Worm (Caenorhabditis elegans) whole organism, L2 larva: ENCODE data around the gene K07H8.5.

ENCODE experiments used
- C34F6.9 ChIP-seq: fragments of 150-350 bp; optimal IDR thresholded peaks from 2 replicates; lab custom pipeline; 2014; ENCODE audit warnings: missing biosample characterization, missing genetic modification characterization
- F13H6.1 ChIP-seq: sonication (generic microtip); optimal IDR thresholded peaks from 2 replicates; lab custom pipeline; 2016; ENCODE audit warnings: missing genetic modification characterization, missing compliant biosample characterization
- R02D3.7 ChIP-seq: fragments of 150-350 bp; optimal IDR thresholded peaks from 2 replicates; lab custom pipeline; 2014; ENCODE audit warnings: missing biosample characterization, missing genetic modification characterization
- ZK546.5 ChIP-seq: sonication (generic microtip); optimal IDR thresholded peaks from 2 replicates; lab custom pipeline; 2017; ENCODE audit warnings: missing biosample characterization, missing genetic modification characterization
- aly-2 ChIP-seq: fragments of 150-350 bp; optimal IDR thresholded peaks from 2 replicates; lab custom pipeline; 2014; ENCODE audit warnings: missing biosample characterization, missing genetic modification characterization
- blmp-1 ChIP-seq: sonication (generic microtip); optimal IDR thresholded peaks from 2 replicates; lab custom pipeline; 2017; ENCODE audit warnings: missing genetic modification characterization, mild to moderate bottlenecking, missing compliant biosample characterization, antibody characterized with exemption, moderate library complexity; ENCODE audit not compliant: insufficient read depth
- ceh-16 ChIP-seq: fragments of 150-350 bp; optimal IDR thresholded peaks from 2 replicates; lab custom pipeline; 2014; ENCODE audit warnings: missing biosample characterization, missing genetic modification characterization
- crh-2 ChIP-seq: sonication (generic microtip); optimal IDR thresholded peaks from 2 replicates; lab custom pipeline; 2017; ENCODE audit warnings: missing biosample characterization, missing genetic modification characterization
- dmd-4 ChIP-seq: sonication (generic microtip); optimal IDR thresholded peaks from 2 replicates; lab custom pipeline; 2017; ENCODE audit warnings: missing biosample characterization, missing genetic modification characterization
- egl-27 ChIP-seq: sonication (generic microtip); optimal IDR thresholded peaks from 3 replicates; lab custom pipeline; 2017; ENCODE audit warnings: missing biosample characterization, missing genetic modification reagents, missing genetic modification characterization
- elt-1 ChIP-seq: fragments of 150-350 bp; optimal IDR thresholded peaks from 2 replicates; lab custom pipeline; 2014; ENCODE audit warnings: missing biosample characterization, missing genetic modification characterization
- fos-1 ChIP-seq: fragments of 150-350 bp; optimal IDR thresholded peaks from 2 replicates; lab custom pipeline; 2014; ENCODE audit warnings: missing biosample characterization, missing genetic modification characterization
- gmeb-1 ChIP-seq: fragments of 150-350 bp; optimal IDR thresholded peaks from 2 replicates; lab custom pipeline; 2014; ENCODE audit warnings: missing biosample characterization, missing genetic modification characterization
- lin-11 ChIP-seq: fragments of 150-350 bp; sonication (generic microtip); optimal IDR thresholded peaks from 2 replicates; lab custom pipeline; 2014; ENCODE audit warnings: missing biosample characterization, missing genetic modification characterization, inconsistent platforms, mixed read lengths
- lin-13 ChIP-seq: fragments of 150-350 bp; optimal IDR thresholded peaks from 2 replicates; lab custom pipeline; 2014; ENCODE audit warnings: missing biosample characterization, missing genetic modification reagents, missing genetic modification characterization
- lsy-2 ChIP-seq, 2 experiments: fragments of 150-350 bp in 1 of 2; sonication (generic microtip) in 1 of 2; optimal IDR thresholded peaks; 2 replicates each; lab custom pipeline; 2014 to 2017; ENCODE audit warnings: missing biosample characterization in 2 of 2, missing genetic modification characterization in 2 of 2
- mbf-1 ChIP-seq: sonication (generic microtip); optimal IDR thresholded peaks from 2 replicates; lab custom pipeline; 2017; ENCODE audit warnings: missing biosample characterization, missing genetic modification characterization
- mdl-1 ChIP-seq, 2 experiments: fragments of 150-350 bp in 1 of 2; sonication (generic microtip) in 1 of 2; optimal IDR thresholded peaks; 2 replicates each; lab custom pipeline; 2017; ENCODE audit warnings: missing biosample characterization in 2 of 2, missing genetic modification characterization in 2 of 2
- nhr-12 ChIP-seq: fragments of 150-350 bp; optimal IDR thresholded peaks from 2 replicates; lab custom pipeline; 2014; ENCODE audit warnings: missing biosample characterization, missing genetic modification characterization
- nhr-129 ChIP-seq: fragments of 150-350 bp; optimal IDR thresholded peaks from 2 replicates; lab custom pipeline; 2014; ENCODE audit warnings: missing biosample characterization, missing genetic modification characterization
- nhr-21 ChIP-seq: fragments of 150-350 bp; optimal IDR thresholded peaks from 2 replicates; lab custom pipeline; 2014; ENCODE audit warnings: missing biosample characterization, missing genetic modification characterization
- nhr-25 ChIP-seq: fragments of 150-350 bp; sonication (generic microtip); optimal IDR thresholded peaks from 3 replicates; lab custom pipeline; 2014; ENCODE audit warnings: missing biosample characterization, missing genetic modification characterization
- peb-1 ChIP-seq: fragments of 150-350 bp; optimal IDR thresholded peaks from 2 replicates; lab custom pipeline; 2014; ENCODE audit warnings: missing biosample characterization, missing genetic modification characterization
- sem-4 ChIP-seq: fragments of 150-350 bp; optimal IDR thresholded peaks from 2 replicates; lab custom pipeline; 2014; ENCODE audit warnings: missing biosample characterization, missing genetic modification reagents, missing genetic modification characterization
- skn-1 ChIP-seq: sonication (generic microtip); optimal IDR thresholded peaks from 2 replicates; lab custom pipeline; 2017; ENCODE audit warnings: missing biosample characterization, missing genetic modification characterization
- sma-9 ChIP-seq, 2 experiments: fragments of 150-350 bp in 1 of 2; sonication (generic microtip) in 1 of 2; optimal IDR thresholded peaks; 2 replicates each; lab custom pipeline; 2014 to 2016; ENCODE audit warnings: missing genetic modification characterization in 2 of 2, mild to moderate bottlenecking in 1 of 2, missing biosample characterization in 1 of 2, missing compliant biosample characterization in 1 of 2, missing genetic modification reagents in 1 of 2, moderate library complexity in 1 of 2
- snpc-4 ChIP-seq: fragments of 150-350 bp; optimal IDR thresholded peaks from 2 replicates; lab custom pipeline; 2014; ENCODE audit warnings: missing biosample characterization, missing genetic modification characterization
- unc-39 ChIP-seq: fragments of 150-350 bp; optimal IDR thresholded peaks from 2 replicates; lab custom pipeline; 2014; ENCODE audit warnings: missing biosample characterization, missing genetic modification characterization
- unc-55 ChIP-seq: fragments of 150-350 bp; sonication (generic microtip); optimal IDR thresholded peaks from 3 replicates; lab custom pipeline; 2014; ENCODE audit warnings: missing biosample characterization, missing genetic modification reagents, missing genetic modification characterization
- unc-62 ChIP-seq: fragments of 150-350 bp; optimal IDR thresholded peaks from 2 replicates; lab custom pipeline; 2014; ENCODE audit warnings: missing biosample characterization, missing genetic modification reagents, missing genetic modification characterization
- zag-1 ChIP-seq: fragments of 150-350 bp; optimal IDR thresholded peaks from 2 replicates; lab custom pipeline; 2014; ENCODE audit warnings: missing biosample characterization, missing genetic modification characterization
- ztf-1 ChIP-seq: fragments of 200-800 bp; sonication (Bioruptor generic); conservative IDR thresholded peaks from 2 replicates; pipeline ENCODE4 v1.3.6; 2022; ENCODE audit warnings: missing genetic modification characterization, missing compliant biosample characterization
- ztf-11 ChIP-seq: sonication (generic microtip); optimal IDR thresholded peaks from 2 replicates; lab custom pipeline; 2017; ENCODE audit warnings: missing biosample characterization, missing genetic modification characterization

Gene K07H8.5

ce11 chrIV:8254193-8254592, 13.9 kb upstream of the K07H8.5 start:
- TF ChIP-seq lsy-2 (tag; optimal IDR thresholded peaks at IDR 0.05; lab: Kevin White, UChicago) (peak in 1 of 2 experiments; percentile 0), nhr-21 (tag; lab: Kevin White, UChicago) (peak; percentile 51), crh-2 (no peak), aly-2 (tag; lab: Kevin White, UChicago) (no peak)
- TF ChIP-seq, all 48 proteins: peak for 2

- TF ChIP-seq snpc-4 (tag; lab: Kevin White, UChicago): no peak
- TF ChIP-seq sem-4: no peak
- TF ChIP-seq elt-1 (tag; lab: Kevin White, UChicago): peak; percentile 89
- no peak for TF ChIP-seq F13H6.1 (tag; lab: Kevin White, UChicago)
- TF ChIP-seq nhr-25 (tag; lab: Kevin White, UChicago): no peak
- TF ChIP-seq fos-1: peak; percentile 37
- TF ChIP-seq unc-39 (tag; lab: Kevin White, UChicago): no peak
- no peak for TF ChIP-seq unc-62 (GFP tag; lab: Kevin White, UChicago)
- TF ChIP-seq mdl-1 (tag; optimal IDR thresholded peaks at IDR 0.05; lab: Kevin White, UChicago): no peak
- TF ChIP-seq R02D3.7: no peak
- no peak for TF ChIP-seq nhr-129 (tag; lab: Kevin White, UChicago)
- TF ChIP-seq crh-2: no peak
- no peak for TF ChIP-seq mbf-1
- TF ChIP-seq blmp-1: no peak
- peak; percentile 54 for TF ChIP-seq sma-9 (GFP tag; optimal IDR thresholded peaks at IDR 0.05; lab: Kevin White, UChicago)
- TF ChIP-seq sma-9 (tag; optimal IDR thresholded peaks at IDR 0.05; lab: Kevin White, UChicago): no peak
- no peak for TF ChIP-seq C34F6.9 (tag; lab: Kevin White, UChicago)
- TF ChIP-seq lsy-2 (tag; optimal IDR thresholded peaks at IDR 0.05; lab: Kevin White, UChicago): no peak
- no peak for TF ChIP-seq peb-1 (tag; lab: Kevin White, UChicago)
- TF ChIP-seq, all 48 proteins: peak for 3
Observed at ce11 chrIV:8255221-8255620, 12.9 kb upstream of the K07H8.5 start.

- TF ChIP-seq peb-1 (tag; lab: Kevin White, UChicago) (no peak), egl-27 (tag; lab: Kevin White, UChicago) (no peak), unc-62 (GFP tag; lab: Kevin White, UChicago) (no peak), lsy-2 (tag; optimal IDR thresholded peaks at IDR 0.05; lab: Kevin White, UChicago) (no peak), unc-55 (GFP tag; lab: Kevin White, UChicago) (no peak), sem-4 (no peak), ztf-1 (GFP tag; lab: Robert Waterston, UW) (no peak), sma-9 (GFP tag; optimal IDR thresholded peaks at IDR 0.05; lab: Kevin White, UChicago) (no peak), sma-9 (tag; optimal IDR thresholded peaks at IDR 0.05; lab: Kevin White, UChicago) (no peak), mdl-1 (tag; optimal IDR thresholded peaks at IDR 0.05; lab: Kevin White, UChicago) (no peak), mbf-1 (no peak), lin-11 (tag; lab: Kevin White, UChicago) (no peak), blmp-1 (no peak), gmeb-1 (no peak), nhr-12 (tag; lab: Kevin White, UChicago) (no peak)
Observed at ce11 chrIV:8259904-8260303, 8.2 kb upstream of the K07H8.5 start, which contains the start of gene K07H8.7. K07H8.7 (minus strand) TSS chrIV:8260004.

ce11 chrIV:8260848-8261638, 7.1 kb upstream of the K07H8.5 start, which contains the start of gene vit-6:
vit-6 (plus strand) TSS chrIV:8261157.
- TF ChIP-seq fos-1 (no peak), unc-55 (GFP tag; lab: Kevin White, UChicago) (no peak), ztf-11 (tag; lab: Kevin White, UChicago) (no peak), snpc-4 (tag; lab: Kevin White, UChicago) (no peak), skn-1 (tag; lab: Kevin White, UChicago) (no peak), mbf-1 (no peak), nhr-25 (tag; lab: Kevin White, UChicago) (no peak), gmeb-1 (no peak), aly-2 (tag; lab: Kevin White, UChicago) (no peak)

- TF ChIP-seq ZK546.5 (tag; lab: Kevin White, UChicago): no peak
- no peak for TF ChIP-seq peb-1 (tag; lab: Kevin White, UChicago)
- no peak for TF ChIP-seq zag-1 (tag; lab: Kevin White, UChicago)
- no peak for TF ChIP-seq dmd-4 (tag; lab: Kevin White, UChicago)
- TF ChIP-seq unc-62 (GFP tag; lab: Kevin White, UChicago): no peak
- no peak for TF ChIP-seq F13H6.1 (tag; lab: Kevin White, UChicago)
- no peak for TF ChIP-seq nhr-25 (tag; lab: Kevin White, UChicago)
- TF ChIP-seq ceh-16 (tag; lab: Kevin White, UChicago): no peak
- no peak for TF ChIP-seq aly-2 (tag; lab: Kevin White, UChicago)
- TF ChIP-seq lin-13 (GFP tag; lab: Kevin White, UChicago): no peak
- TF ChIP-seq nhr-129 (tag; lab: Kevin White, UChicago): no peak
- no peak for TF ChIP-seq unc-39 (tag; lab: Kevin White, UChicago)
- TF ChIP-seq C34F6.9 (tag; lab: Kevin White, UChicago): no peak
- no peak for TF ChIP-seq lsy-2 (tag; optimal IDR thresholded peaks at IDR 0.05; lab: Kevin White, UChicago)
- no peak for TF ChIP-seq crh-2
- no peak for TF ChIP-seq nhr-12 (tag; lab: Kevin White, UChicago)
- no peak for TF ChIP-seq sma-9 (GFP tag; optimal IDR thresholded peaks at IDR 0.05; lab: Kevin White, UChicago)
- no peak for TF ChIP-seq sma-9 (tag; optimal IDR thresholded peaks at IDR 0.05; lab: Kevin White, UChicago)
- TF ChIP-seq sem-4: no peak
- TF ChIP-seq, all 48 proteins: peak for 0
Observed at ce11 chrIV:8262671-8263070, 5.5 kb upstream of the K07H8.5 start.
